Fruit fly (Drosophila melanogaster) whole organism, embryonic: Measurements from ENCODE around the gene betaTub65B.

ENCODE experiments used
- Ada2b ChIP-seq: fragments of 200-800 bp; sonication (Bioruptor generic); IDR thresholded peaks from 2 replicates; pipeline ENCODE4 v1.3.6; 2022; ENCODE audit warnings: missing biosample characterization, missing genetic modification characterization
- Dref ChIP-seq: fragments of 200-800 bp; sonication (Bioruptor generic); IDR thresholded peaks from 2 replicates; pipeline ENCODE4 v1.3.6; 2022; ENCODE audit warnings: missing biosample characterization, missing genetic modification characterization
- HLH54F ChIP-seq: fragments of 200-800 bp; sonication (Bioruptor generic); optimal IDR thresholded peaks from 3 replicates; lab custom pipeline; 2016; ENCODE audit warnings: missing biosample characterization, missing genetic modification characterization
- caup ChIP-seq: fragments of 200-800 bp; sonication (Bioruptor generic); optimal IDR thresholded peaks from 3 replicates; lab custom pipeline; 2017; ENCODE audit warnings: missing biosample characterization, mild to moderate bottlenecking, missing genetic modification characterization, moderate library complexity; ENCODE audit not compliant: severe bottlenecking
- sisA ChIP-seq: fragments of 200-800 bp; sonication (Bioruptor generic); IDR thresholded peaks from 2 replicates; pipeline ENCODE4 v1.3.6; 2022; ENCODE audit warnings: missing biosample characterization, missing genetic modification characterization

- no peak for TF ChIP-seq Dref
- TF ChIP-seq sisA (GFP tag; lab: Robert Waterston, UW) = no peak
- no peak for TF ChIP-seq caup (GFP tag; lab: Kevin White, UChicago)
- TF ChIP-seq Ada2b (GFP tag; lab: Robert Waterston, UW) = no peak
- TF ChIP-seq HLH54F = no peak
Measured at dm6 chr3L:6496053-6496921, 34.2 kb upstream of the betaTub65B start.
